Worm (Caenorhabditis elegans): ENCODE results near the gene R05G6.4.

Gene R05G6.4

ce11 chrIV:7501337-7501736 is 11.7 kb upstream of the R05G6.4 start, which contains the start of gene F55G1.15:
F55G1.15 (minus strand) TSS chrIV:7501437.
- TF ChIP-seq npax-4 (tag; optimal IDR thresholded peaks at IDR 0.05) = no peak
- no peak for TF ChIP-seq ahr-1 (tag; optimal IDR thresholded peaks at IDR 0.05)
- no peak for TF ChIP-seq dve-1 (tag; optimal IDR thresholded peaks at IDR 0.05)
- no peak for TF ChIP-seq ceh-14 (tag; optimal IDR thresholded peaks at IDR 0.05)
- no peak for TF ChIP-seq K09A11.1 (tag; optimal IDR thresholded peaks at IDR 0.05; ENCODE audit: insufficient read depth)
- TF ChIP-seq fkh-10 (GFP tag; optimal IDR thresholded peaks at IDR 0.05) = no peak
- no peak for TF ChIP-seq hlh-8 (tag; optimal IDR thresholded peaks at IDR 0.05)
- TF ChIP-seq ceh-34 (tag; optimal IDR thresholded peaks at IDR 0.05) = no peak
- TF ChIP-seq unc-55 (GFP tag; optimal IDR thresholded peaks at IDR 0.05) = no peak
- TF ChIP-seq hlh-15 (tag; optimal IDR thresholded peaks at IDR 0.05) = no peak
- no peak for TF ChIP-seq ceh-30 (tag; optimal IDR thresholded peaks at IDR 0.05)

DNA sequence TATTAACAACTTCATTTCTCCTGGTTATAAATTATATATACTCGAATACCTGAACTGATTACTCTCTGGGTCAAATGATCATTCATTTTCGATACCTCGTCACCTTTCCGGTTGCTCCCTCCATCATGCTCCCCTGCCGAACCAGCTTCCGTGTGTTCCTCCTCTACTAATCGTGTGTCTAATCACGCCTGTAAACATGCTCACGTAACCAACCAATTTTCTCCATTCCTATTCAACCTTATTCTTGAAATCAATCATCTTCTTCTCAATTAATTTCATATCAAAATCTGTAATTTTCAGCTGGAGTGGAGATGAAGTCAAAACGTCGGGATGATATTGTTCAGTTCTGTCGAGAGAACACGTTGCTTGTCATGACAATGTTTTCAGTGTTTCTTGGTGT is 9.7 kb upstream of the R05G6.4 start, which contains the start of gene glt-6:
TSS of gene glt-6 (plus strand) at position 301 of the 400 bp plus-strand sequence.
- no peak for TF ChIP-seq hlh-8 (tag; optimal IDR thresholded peaks at IDR 0.05)
- no peak for TF ChIP-seq sox-2 (GFP tag; IDR thresholded peaks at IDR 0.05)
- TF ChIP-seq hlh-13 (GFP tag; optimal IDR thresholded peaks at IDR 0.05) = no peak
- TF ChIP-seq ceh-31 (tag; optimal IDR thresholded peaks at IDR 0.05) = no peak
- TF ChIP-seq pha-2 (tag; optimal IDR thresholded peaks at IDR 0.05) = no peak
- no peak for TF ChIP-seq pag-3 (tag; optimal IDR thresholded peaks at IDR 0.05; ENCODE audit: borderline replicate concordance)
- TF ChIP-seq ceh-19 (GFP tag; optimal IDR thresholded peaks at IDR 0.05) = no peak
- no peak for TF ChIP-seq odd-2 (tag; optimal IDR thresholded peaks at IDR 0.05)
- no peak for TF ChIP-seq Y22D7AL.16 (tag; optimal IDR thresholded peaks at IDR 0.05)
- TF ChIP-seq nhr-232 (tag; optimal IDR thresholded peaks at IDR 0.05) = no peak
- TF ChIP-seq ceh-9 (tag; optimal IDR thresholded peaks at IDR 0.05) = no peak
- no peak for TF ChIP-seq elt-4 (tag; optimal IDR thresholded peaks at IDR 0.05)
- TF ChIP-seq sox-4 (tag; optimal IDR thresholded peaks at IDR 0.05) = no peak
- no peak for TF ChIP-seq ets-4 (tag; optimal IDR thresholded peaks at IDR 0.05)
- TF ChIP-seq eyg-1 (tag; optimal IDR thresholded peaks at IDR 0.05) = no peak
- no peak for TF ChIP-seq sdc-2 (tag; optimal IDR thresholded peaks at IDR 0.05)
- no peak for TF ChIP-seq C38D4.7 (GFP tag; optimal IDR thresholded peaks at IDR 0.05)
- no peak for TF ChIP-seq rnt-1 (tag; optimal IDR thresholded peaks at IDR 0.05)

DNA sequence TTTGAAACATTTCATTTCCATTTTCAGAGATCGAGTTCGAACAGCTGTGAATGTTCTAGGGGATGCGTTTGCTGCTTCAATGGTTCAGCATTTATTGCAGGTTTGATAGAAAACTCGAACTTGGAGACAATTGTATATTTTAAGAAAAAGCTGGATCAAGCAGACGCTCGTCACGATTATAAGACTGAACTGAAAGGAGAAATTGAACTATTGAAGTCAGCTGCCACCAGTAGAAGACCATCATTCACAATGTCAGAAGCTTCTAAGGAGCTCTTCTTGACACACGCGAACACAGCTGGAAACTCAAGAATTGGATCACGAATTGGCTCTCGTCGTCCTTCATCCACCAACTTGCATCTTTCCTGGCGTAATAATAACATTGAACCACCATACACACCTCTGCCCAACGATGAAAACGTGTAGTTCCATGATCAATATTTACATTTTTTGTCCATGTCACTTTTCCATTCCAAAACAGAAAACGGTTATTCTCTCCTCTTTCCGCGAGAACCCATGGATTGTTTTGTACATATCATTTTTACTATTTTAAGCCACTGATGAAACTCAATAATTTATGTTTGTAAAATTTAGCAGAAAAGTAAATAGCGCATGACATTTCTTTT is 7.1 kb upstream of the R05G6.4 start:
- peak; percentile 38 for TF ChIP-seq ama-1 (optimal IDR thresholded peaks at IDR 0.05)
- TF ChIP-seq hlh-15 (tag; optimal IDR thresholded peaks at IDR 0.05) = no peak

ce11 chrIV:7506711-7507110 is 6.3 kb upstream of the R05G6.4 start:
- TF ChIP-seq fkh-6 (tag; optimal IDR thresholded peaks at IDR 0.05) (no peak), T23F11.4 (GFP tag; optimal IDR thresholded peaks at IDR 0.05) (no peak), ceh-19 (GFP tag; optimal IDR thresholded peaks at IDR 0.05) (no peak), sox-2 (GFP tag; IDR thresholded peaks at IDR 0.05) (no peak), ceh-6 (GFP tag; optimal IDR thresholded peaks at IDR 0.05) (no peak), K02D7.2 (tag; optimal IDR thresholded peaks at IDR 0.05) (no peak), ceh-48 (tag; optimal IDR thresholded peaks at IDR 0.05) (no peak), unc-86 (tag; optimal IDR thresholded peaks at IDR 0.05) (no peak), odd-2 (tag; optimal IDR thresholded peaks at IDR 0.05) (no peak), pag-3 (tag; optimal IDR thresholded peaks at IDR 0.05; ENCODE audit: borderline replicate concordance) (no peak), fax-1 (tag; optimal IDR thresholded peaks at IDR 0.05) (no peak), ceh-34 (tag; optimal IDR thresholded peaks at IDR 0.05) (no peak), nhr-232 (tag; optimal IDR thresholded peaks at IDR 0.05) (no peak)

Measured in whole organism, late embryonic.